Fruit fly (Drosophila melanogaster) whole organism, embryonic: ENCODE results near the gene Ank.

Source experiments
- ATbp ChIP-seq: fragments of 200-800 bp; sonication (Bioruptor generic); optimal IDR thresholded peaks from 2 replicates; lab custom pipeline; 2017; ENCODE audit warnings: missing biosample characterization, mild to moderate bottlenecking, missing genetic modification characterization, missing genetic modification reagents
- Antp ChIP-seq: fragments of 200-800 bp; sonication (Bioruptor generic); optimal IDR thresholded peaks from 3 replicates; lab custom pipeline; 2016; ENCODE audit warnings: missing biosample characterization, missing genetic modification characterization
- Bteb2 ChIP-seq: fragments of 200-800 bp; sonication (Bioruptor generic); optimal IDR thresholded peaks from 2 replicates; lab custom pipeline; 2016; ENCODE audit warnings: missing biosample characterization, missing genetic modification characterization
- CG11085 ChIP-seq: fragments of 200-800 bp; sonication (Bioruptor generic); IDR thresholded peaks from 2 replicates; pipeline ENCODE4 v1.3.6; 2022; ENCODE audit warnings: missing biosample characterization, missing genetic modification characterization
- CG11456 ChIP-seq: fragments of 200-800 bp; sonication (Bioruptor generic); IDR thresholded peaks from 3 replicates; pipeline ENCODE4 v1.3.6; 2022; ENCODE audit warnings: missing biosample characterization, missing genetic modification characterization
- CG11560 ChIP-seq: fragments of 200-800 bp; sonication (Bioruptor generic); IDR thresholded peaks from 3 replicates; pipeline ENCODE4 v1.3.6; 2022; ENCODE audit warnings: missing biosample characterization, missing genetic modification characterization
- CG11695 ChIP-seq: fragments of 200-800 bp; sonication (Bioruptor generic); IDR thresholded peaks from 3 replicates; pipeline ENCODE4 v1.3.6; 2022; ENCODE audit warnings: missing biosample characterization, missing genetic modification characterization
- CG12104 ChIP-seq: fragments of 200-800 bp; sonication (Bioruptor generic); optimal IDR thresholded peaks from 3 replicates; lab custom pipeline; 2016; ENCODE audit warnings: missing biosample characterization, missing genetic modification characterization
- CG12659 ChIP-seq: fragments of 200-800 bp; sonication (Bioruptor generic); optimal IDR thresholded peaks from 3 replicates; lab custom pipeline; 2017; ENCODE audit warnings: mild to moderate bottlenecking, missing biosample characterization, missing genetic modification reagents, missing genetic modification characterization
- CG14441 ChIP-seq: fragments of 200-800 bp; sonication (Bioruptor generic); IDR thresholded peaks from 2 replicates; pipeline ENCODE4 v1.3.6; 2022; ENCODE audit warnings: missing biosample characterization, missing genetic modification characterization
- CG1792 ChIP-seq: fragments of 200-800 bp; sonication (Bioruptor generic); optimal IDR thresholded peaks from 2 replicates; lab custom pipeline; 2016; ENCODE audit warnings: missing biosample characterization, missing genetic modification characterization
- CG18764 ChIP-seq: fragments of 200-800 bp; sonication (Bioruptor generic); optimal IDR thresholded peaks from 3 replicates; lab custom pipeline; 2016; ENCODE audit warnings: missing biosample characterization, missing genetic modification characterization
- CG2116 ChIP-seq: fragments of 200-800 bp; sonication (Bioruptor generic); optimal IDR thresholded peaks from 3 replicates; lab custom pipeline; 2018; ENCODE audit warnings: missing biosample characterization, mild to moderate bottlenecking, missing genetic modification characterization
- CG30020 ChIP-seq: fragments of 200-800 bp; optimal IDR thresholded peaks from 2 replicates; lab custom pipeline; 2019; ENCODE audit warnings: missing biosample characterization, mild to moderate bottlenecking, missing genetic modification characterization, moderate library complexity
- CG32767 ChIP-seq: fragments of 200-800 bp; sonication (Bioruptor generic); IDR thresholded peaks from 2 replicates; pipeline ENCODE4 v1.3.6; 2022; ENCODE audit warnings: missing biosample characterization, missing genetic modification characterization
- CG4617 ChIP-seq: fragments of 200-800 bp; sonication (Bioruptor generic); optimal IDR thresholded peaks from 3 replicates; lab custom pipeline; 2016; ENCODE audit warnings: missing biosample characterization, missing genetic modification characterization, borderline replicate concordance
- CG4730 ChIP-seq: fragments of 200-800 bp; sonication (Bioruptor generic); IDR thresholded peaks from 2 replicates; pipeline ENCODE4 v1.3.6; 2022; ENCODE audit warnings: missing biosample characterization, missing genetic modification characterization
- CG7963 ChIP-seq: fragments of 200-800 bp; sonication (Bioruptor generic); IDR thresholded peaks from 3 replicates; pipeline ENCODE4 v1.3.6; 2022; ENCODE audit warnings: missing biosample characterization, missing genetic modification characterization; ENCODE audit not compliant: partially characterized antibody
- CG8290 ChIP-seq, 3 experiments: fragments of 200-800 bp; sonication (Bioruptor generic); optimal IDR thresholded peaks; 2 replicates each; lab custom pipeline; 2016 to 2019; ENCODE audit warnings: missing biosample characterization in 3 of 3, missing genetic modification characterization in 3 of 3, mild to moderate bottlenecking in 2 of 3, moderate library complexity in 1 of 3
- CG8944 ChIP-seq: fragments of 200-800 bp; sonication (Bioruptor generic); optimal IDR thresholded peaks from 3 replicates; lab custom pipeline; 2016; ENCODE audit warnings: missing biosample characterization, missing genetic modification characterization
- CTCF ChIP-seq: fragments of 200-800 bp; sonication (Bioruptor generic); optimal IDR thresholded peaks from 2 replicates; lab custom pipeline; 2017; ENCODE audit warnings: missing biosample characterization, mild to moderate bottlenecking, missing genetic modification characterization, moderate library complexity
- Gsc ChIP-seq: fragments of 200-800 bp; sonication (Bioruptor generic); IDR thresholded peaks from 2 replicates; pipeline ENCODE4 v1.3.6; 2022; ENCODE audit warnings: missing biosample characterization, missing genetic modification characterization
- H2.0 ChIP-seq: fragments of 200-800 bp; sonication (Bioruptor generic); IDR thresholded peaks from 2 replicates; pipeline ENCODE4 v1.3.6; 2022; ENCODE audit warnings: missing biosample characterization, missing genetic modification characterization
- HmgZ ChIP-seq: fragments of 200-800 bp; sonication (Bioruptor generic); optimal IDR thresholded peaks from 2 replicates; lab custom pipeline; 2018; ENCODE audit warnings: missing biosample characterization, mild to moderate bottlenecking, missing genetic modification characterization
- Hr3 ChIP-seq: fragments of 200-800 bp; sonication (Bioruptor generic); optimal IDR thresholded peaks from 3 replicates; lab custom pipeline; 2016; ENCODE audit warnings: missing biosample characterization, missing genetic modification characterization
- Kr ChIP-seq: fragments of 200-800 bp; sonication (Bioruptor generic); optimal IDR thresholded peaks from 2 replicates; lab custom pipeline; 2017; ENCODE audit warnings: missing biosample characterization, mild to moderate bottlenecking, missing genetic modification characterization
- Lpt ChIP-seq: fragments of >200 bp; optimal IDR thresholded peaks from 2 replicates; lab custom pipeline; 2018; ENCODE audit warnings: missing biosample characterization, missing genetic modification characterization
- Med ChIP-seq: fragments of 200-800 bp; sonication (Bioruptor generic); peaks from one replicate; lab custom pipeline; 2016; ENCODE audit warnings: missing biosample characterization, missing genetic modification characterization, mild to moderate bottlenecking, inconsistent platforms, moderate library complexity
- Mrtf ChIP-seq: fragments of 200-800 bp; sonication (Bioruptor generic); IDR thresholded peaks from 3 replicates; pipeline ENCODE4 v1.3.6; 2022; ENCODE audit warnings: missing biosample characterization, missing genetic modification characterization
- Myb ChIP-seq: fragments of 200-800 bp; sonication (Bioruptor generic); optimal IDR thresholded peaks from 2 replicates; lab custom pipeline; 2016; ENCODE audit warnings: missing biosample characterization, missing genetic modification characterization
- NC2β ChIP-seq: fragments of 200-800 bp; sonication (Bioruptor generic); optimal IDR thresholded peaks from 2 replicates; lab custom pipeline; 2016; ENCODE audit warnings: missing biosample characterization, missing genetic modification characterization
- Optix ChIP-seq: fragments of 200-800 bp; sonication (Bioruptor generic); IDR thresholded peaks from 3 replicates; pipeline ENCODE4 v1.3.6; 2022; ENCODE audit warnings: missing biosample characterization, missing genetic modification characterization
- Sry-δ ChIP-seq: fragments of 200-800 bp; sonication (Bioruptor generic); optimal IDR thresholded peaks from 2 replicates; lab custom pipeline; 2016; ENCODE audit warnings: missing biosample characterization, missing genetic modification characterization
- TFAM ChIP-seq: fragments of 200-800 bp; sonication (Bioruptor generic); optimal IDR thresholded peaks from 2 replicates; lab custom pipeline; 2017; ENCODE audit warnings: missing biosample characterization, missing genetic modification characterization, inconsistent platforms
- Usf ChIP-seq: fragments of 200-800 bp; sonication (Bioruptor generic); optimal IDR thresholded peaks from 2 replicates; lab custom pipeline; 2017; ENCODE audit warnings: missing genotype, missing biosample characterization, missing genetic modification characterization
- Xrp1 ChIP-seq: fragments of 200-800 bp; sonication (Bioruptor generic); IDR thresholded peaks from 2 replicates; pipeline ENCODE4 v1.3.6; 2022; ENCODE audit warnings: missing biosample characterization, missing genetic modification characterization
- ab ChIP-seq: fragments of 200-800 bp; sonication (Bioruptor generic); optimal IDR thresholded peaks from 2 replicates; lab custom pipeline; 2016; ENCODE audit warnings: missing biosample characterization, missing genetic modification characterization
- caup ChIP-seq: fragments of 200-800 bp; sonication (Bioruptor generic); optimal IDR thresholded peaks from 3 replicates; lab custom pipeline; 2017; ENCODE audit warnings: missing biosample characterization, mild to moderate bottlenecking, missing genetic modification characterization, moderate library complexity; ENCODE audit not compliant: severe bottlenecking
- fu2 ChIP-seq: fragments of 200-800 bp; sonication (Bioruptor generic); optimal IDR thresholded peaks from 2 replicates; lab custom pipeline; 2016; ENCODE audit warnings: missing biosample characterization, missing genetic modification characterization
- gcm2 ChIP-seq: fragments of 200-800 bp; sonication (Bioruptor generic); optimal IDR thresholded peaks from 2 replicates; lab custom pipeline; 2016; ENCODE audit warnings: missing biosample characterization, missing genetic modification characterization
- hbn ChIP-seq: fragments of 200-800 bp; sonication (Bioruptor generic); IDR thresholded peaks from 2 replicates; pipeline ENCODE4 v1.3.6; 2022; ENCODE audit warnings: missing biosample characterization, missing genetic modification characterization; ENCODE audit not compliant: partially characterized antibody
- jigr1 ChIP-seq: fragments of 200-800 bp; sonication (Bioruptor generic); IDR thresholded peaks from 3 replicates; pipeline ENCODE4 v1.3.6; 2022; ENCODE audit warnings: missing biosample characterization, missing genetic modification characterization
- jing ChIP-seq: fragments of 200-800 bp; sonication (Bioruptor generic); optimal IDR thresholded peaks from 2 replicates; lab custom pipeline; 2018; ENCODE audit warnings: missing biosample characterization, mild to moderate bottlenecking, missing genetic modification characterization
- mam ChIP-seq: fragments of 200-800 bp; sonication (Bioruptor generic); optimal IDR thresholded peaks from 3 replicates; lab custom pipeline; 2016; ENCODE audit warnings: missing biosample characterization, missing genetic modification characterization
- phol ChIP-seq: fragments of 200-800 bp; sonication (Bioruptor generic); optimal IDR thresholded peaks from 3 replicates; lab custom pipeline; 2018; ENCODE audit warnings: missing biosample characterization, mild to moderate bottlenecking, missing genetic modification characterization, moderate library complexity
- pita ChIP-seq: fragments of 200-800 bp; sonication (Bioruptor generic); optimal IDR thresholded peaks from 2 replicates; lab custom pipeline; 2017; ENCODE audit warnings: missing biosample characterization, mild to moderate bottlenecking, missing genetic modification characterization
- sens-2 ChIP-seq: fragments of 200-800 bp; sonication (Bioruptor generic); IDR thresholded peaks from 2 replicates; pipeline ENCODE4 v1.3.6; 2022; ENCODE audit warnings: missing biosample characterization, missing genetic modification characterization
- shn ChIP-seq: fragments of 200-800 bp; sonication (Bioruptor generic); optimal IDR thresholded peaks from 3 replicates; lab custom pipeline; 2016; ENCODE audit warnings: missing biosample characterization, missing genetic modification characterization
- slbo ChIP-seq: fragments of 200-800 bp; sonication (Bioruptor generic); IDR thresholded peaks from 2 replicates; pipeline ENCODE4 v1.3.6; 2022; ENCODE audit warnings: missing biosample characterization, missing genetic modification characterization
- sqz ChIP-seq: fragments of 200-800 bp; sonication (Bioruptor generic); optimal IDR thresholded peaks from 3 replicates; lab custom pipeline; 2018; ENCODE audit warnings: missing biosample characterization, mild to moderate bottlenecking, missing genetic modification characterization
- tap ChIP-seq: fragments of 200-800 bp; optimal IDR thresholded peaks from 3 replicates; lab custom pipeline; 2019; ENCODE audit warnings: missing biosample characterization, mild to moderate bottlenecking, missing genetic modification characterization, moderate library complexity
- wdn ChIP-seq: fragments of 200-800 bp; sonication (Bioruptor generic); IDR thresholded peaks from 2 replicates; pipeline ENCODE4 v1.3.6; 2022; ENCODE audit warnings: missing biosample characterization, missing genetic modification characterization

Ank gene

dm6 chr4:131958-132623 is 2.4 kb upstream of the Ank start, which contains the start of gene anne (continued):
- TF ChIP-seq Bteb2 = no peak
- TF ChIP-seq CG4730 (GFP tag; lab: Robert Waterston, UW) = no peak
- peak; percentile 68 for TF ChIP-seq phol (tag; lab: Kevin White, UChicago)
- TF ChIP-seq shn = no peak
- TF ChIP-seq CG7963 (GFP tag; lab: Robert Waterston, UW) = no peak
- TF ChIP-seq CG2116 = peak; percentile 48
- TF ChIP-seq gcm2 (GFP tag; lab: Kevin White, UChicago) = no peak
- peak; percentile 4 for TF ChIP-seq mam (GFP tag; lab: Kevin White, UChicago)
- no peak for TF ChIP-seq slbo (GFP tag; lab: Robert Waterston, UW)
- no peak for TF ChIP-seq CG11456 (GFP tag; lab: Robert Waterston, UW)
- no peak for TF ChIP-seq hbn (GFP tag; lab: Robert Waterston, UW)
- no peak for TF ChIP-seq ATbp
- TF ChIP-seq jing (GFP tag; lab: Kevin White, UChicago) = no peak
- TF ChIP-seq Optix (GFP tag; lab: Robert Waterston, UW) = no peak
- TF ChIP-seq TFAM (GFP tag; lab: Kevin White, UChicago) = no peak
- TF ChIP-seq H2.0 (GFP tag; lab: Robert Waterston, UW) = no peak
- peak; percentile 41 for TF ChIP-seq CG18764
- no peak for TF ChIP-seq CG1792 (GFP tag; lab: Kevin White, UChicago)
- TF ChIP-seq CG8944 = no peak
- TF ChIP-seq caup (GFP tag; lab: Kevin White, UChicago) = no peak
- TF ChIP-seq Gsc (GFP tag; lab: Robert Waterston, UW) = no peak
- TF ChIP-seq Usf (GFP tag; lab: Kevin White, UChicago) = no peak
- peak; percentile 84 for TF ChIP-seq CG12659 (GFP tag; lab: Kevin White, UChicago)
- TF ChIP-seq CG11695 (GFP tag; lab: Robert Waterston, UW) = no peak
- no peak for TF ChIP-seq CG11560
- 0 out of 2 replicates have a peak, but pooled peaks have one; percentile 47 for TF ChIP-seq CG32767
- TF ChIP-seq CG12104 (GFP tag; lab: Kevin White, UChicago) = no peak
- TF ChIP-seq CG8290 (GFP tag; optimal IDR thresholded peaks at IDR 0.05; lab: Kevin White, UChicago) = peak; percentile 78
- TF ChIP-seq CG8290 (tag; optimal IDR thresholded peaks at IDR 0.05; lab: Kevin White, UChicago) = peak; percentile 15 to 19
- TF ChIP-seq CG4617 (GFP tag; lab: Kevin White, UChicago) = peak; percentile 92
- TF ChIP-seq Hr3 = no peak
- TF ChIP-seq Lpt (GFP tag; lab: Kevin White, UChicago) = no peak
- TF ChIP-seq HmgZ (tag; lab: Kevin White, UChicago) = peak; percentile 59
- TF ChIP-seq Mrtf (GFP tag; lab: Robert Waterston, UW) = no peak
- no peak for TF ChIP-seq pita (GFP tag; lab: Kevin White, UChicago)
- TF ChIP-seq Med (GFP tag; lab: Kevin White, UChicago) = peak; percentile 68
- TF ChIP-seq wdn (GFP tag; lab: Robert Waterston, UW) = no peak
- no peak for TF ChIP-seq jigr1
- TF ChIP-seq sqz (GFP tag; lab: Kevin White, UChicago) = peak; percentile 14
- no peak for TF ChIP-seq CTCF
- TF ChIP-seq Xrp1 (GFP tag; lab: Robert Waterston, UW) = no peak
- TF ChIP-seq Kr (GFP tag; lab: Kevin White, UChicago) = no peak
- no peak for TF ChIP-seq sens-2 (GFP tag; lab: Robert Waterston, UW)
- no peak for TF ChIP-seq CG11085
- no peak for TF ChIP-seq fu2 (GFP tag; lab: Kevin White, UChicago)
- TF ChIP-seq Sry-δ (GFP tag; lab: Kevin White, UChicago) = peak; percentile 51
- TF ChIP-seq CG30020 (tag; lab: Kevin White, UChicago) = peak; percentile 100
- TF ChIP-seq Myb (GFP tag; lab: Kevin White, UChicago) = no peak
- no peak for TF ChIP-seq ab (GFP tag; lab: Kevin White, UChicago)
- TF ChIP-seq NC2β (GFP tag; lab: Kevin White, UChicago) = peak; percentile 19
- TF ChIP-seq tap = no peak
- TF ChIP-seq CG14441 (GFP tag; lab: Robert Waterston, UW) = no peak
- TF ChIP-seq Antp (GFP tag; lab: Kevin White, UChicago) = no peak
